Worm (Caenorhabditis elegans) whole organism, early embryonic: ENCODE data around the gene ZK262.2.

Experiments
- ama-1 ChIP-seq: fragments of 150-350 bp; optimal IDR thresholded peaks from 2 replicates; lab custom pipeline; 2014
- ceh-13 ChIP-seq: fragments of 200-800 bp; sonication (Bioruptor generic); optimal IDR thresholded peaks from 2 replicates; lab custom pipeline; 2018; ENCODE audit warnings: mild to moderate bottlenecking, missing genetic modification characterization, missing compliant biosample characterization
- flt-1 ChIP-seq: fragments of 200-800 bp; sonication (Bioruptor generic); IDR thresholded peaks from 2 replicates; pipeline ENCODE4 v1.3.6; 2022; ENCODE audit warnings: missing genetic modification characterization, missing compliant biosample characterization
- hnd-1 ChIP-seq: sonication (generic microtip); optimal IDR thresholded peaks from 2 replicates; lab custom pipeline; 2016; ENCODE audit warnings: missing genetic modification characterization, missing compliant biosample characterization
- sea-1 ChIP-seq: fragments of 200-800 bp; sonication (Bioruptor generic); conservative IDR thresholded peaks from 2 replicates; pipeline ENCODE4 v1.3.6; 2022; ENCODE audit warnings: missing genetic modification characterization, missing compliant biosample characterization

- TF ChIP-seq flt-1 (GFP tag; lab: Robert Waterston, UW), result no peak
- no peak for TF ChIP-seq ama-1
- no peak for TF ChIP-seq sea-1 (GFP tag; lab: Robert Waterston, UW)
- TF ChIP-seq ceh-13 (GFP tag; lab: Kevin White, UChicago), result no peak
- no peak for TF ChIP-seq hnd-1 (tag; lab: Kevin White, UChicago)
These were observed 44.5 kb downstream of the ZK262.2 start, which contains the start of gene C08E8.6 for ce11 chrV:18368322-18368721.
